Worm (Caenorhabditis elegans): Measurements from ENCODE around the gene Y59E9AL.36.
A peak's percentile ranks its signal among the peaks of the same experiment; 100 is the strongest.

DNA sequence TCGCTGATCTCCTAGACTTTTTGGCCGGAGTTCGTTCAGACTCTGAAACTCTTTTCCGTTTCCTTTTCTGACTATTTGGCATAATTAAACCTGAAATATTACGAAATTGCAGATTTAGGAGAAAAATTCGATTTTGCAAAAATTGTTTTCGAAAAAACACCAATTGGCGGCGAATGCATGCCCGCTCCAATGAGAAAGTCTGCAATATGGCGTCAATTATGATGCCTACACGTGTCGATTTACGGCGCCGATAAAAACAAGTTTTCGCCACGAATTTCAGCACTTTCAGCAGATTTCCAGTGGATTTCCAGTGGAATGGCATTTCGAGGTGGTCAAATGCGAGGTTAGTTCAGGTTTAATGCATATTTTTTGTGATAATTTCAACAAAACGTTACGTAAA lies at the start of gene Y59E9AL.36, which contains the start of gene nbet-1:
- no peak for TF ChIP-seq blmp-1 (tag; optimal IDR thresholded peaks at IDR 0.05)
- no peak for TF ChIP-seq sptf-1 (tag; optimal IDR thresholded peaks at IDR 0.05)
- peak; percentile 70 for TF ChIP-seq lsy-2 (tag; optimal IDR thresholded peaks at IDR 0.05)
- peak; percentile 13 for TF ChIP-seq M03D4.4 (tag; optimal IDR thresholded peaks at IDR 0.05)
- no peak for TF ChIP-seq zip-8 (tag; optimal IDR thresholded peaks at IDR 0.05)
- peak; percentile 57 for TF ChIP-seq mep-1 (tag; optimal IDR thresholded peaks at IDR 0.05)
- TF ChIP-seq cnd-1 (tag; optimal IDR thresholded peaks at IDR 0.05): no peak
